Fruit fly (Drosophila melanogaster) whole organism, prepupa: Measurements from ENCODE around the gene CG17906.

Experiments
- Blimp-1 ChIP-seq: fragments of 200-800 bp; sonication (Bioruptor generic); optimal IDR thresholded peaks from 3 replicates; lab custom pipeline; 2017; ENCODE audit warnings: missing biosample characterization, missing genetic modification characterization, mild to moderate bottlenecking, moderate library complexity, missing genetic modification reagents
- CG11762 ChIP-seq: fragments of 200-800 bp; sonication (Bioruptor generic); optimal IDR thresholded peaks from 3 replicates; lab custom pipeline; 2016; ENCODE audit warnings: missing biosample characterization, missing genetic modification characterization; ENCODE audit not compliant: insufficient read depth
- CG11902 ChIP-seq: fragments of 200-800 bp; sonication (Bioruptor generic); optimal IDR thresholded peaks from 3 replicates; lab custom pipeline; 2016; ENCODE audit warnings: missing biosample characterization, missing genetic modification characterization
- CG1621 ChIP-seq: fragments of 200-800 bp; sonication (Bioruptor generic); optimal IDR thresholded peaks from 3 replicates; lab custom pipeline; 2018; ENCODE audit warnings: missing biosample characterization, mild to moderate bottlenecking, missing genetic modification characterization
- CG3919 ChIP-seq: fragments of 200-800 bp; sonication (Bioruptor generic); optimal IDR thresholded peaks from 3 replicates; lab custom pipeline; 2016; ENCODE audit warnings: missing biosample characterization, missing genetic modification characterization
- CG7368 ChIP-seq: fragments of 200-800 bp; sonication (Bioruptor generic); optimal IDR thresholded peaks from 3 replicates; lab custom pipeline; 2016; ENCODE audit warnings: missing biosample characterization, missing genetic modification characterization
- CG8119 ChIP-seq: fragments of 200-800 bp; sonication (Bioruptor generic); IDR thresholded peaks from 3 replicates; pipeline ENCODE4 v1.3.6; 2022; ENCODE audit warnings: missing biosample characterization, missing genetic modification characterization
- Hr39 ChIP-seq: fragments of 200-800 bp; sonication (Bioruptor generic); optimal IDR thresholded peaks from 2 replicates; lab custom pipeline; 2016; ENCODE audit warnings: missing biosample characterization, missing genetic modification characterization
- OdsH ChIP-seq: fragments of 200-800 bp; sonication (Bioruptor generic); optimal IDR thresholded peaks from 3 replicates; lab custom pipeline; 2016; ENCODE audit warnings: missing biosample characterization, missing genetic modification characterization
- Sox14 ChIP-seq: fragments of 200-800 bp; sonication (Bioruptor generic); optimal IDR thresholded peaks from 3 replicates; lab custom pipeline; 2016; ENCODE audit warnings: missing biosample characterization, missing genetic modification characterization
- dac ChIP-seq: fragments of 200-800 bp; sonication (Bioruptor generic); optimal IDR thresholded peaks from 2 replicates; lab custom pipeline; 2017; ENCODE audit warnings: missing biosample characterization, mild to moderate bottlenecking, missing genetic modification characterization
- net ChIP-seq: fragments of 200-800 bp; sonication (Bioruptor generic); optimal IDR thresholded peaks from 3 replicates; lab custom pipeline; 2016; ENCODE audit warnings: missing biosample characterization, missing genetic modification characterization

dm6 chr2L:8998237-8998636 is 4.0 kb downstream of the CG17906 start, which contains the start of gene Try29F:
- TF ChIP-seq OdsH (GFP tag; lab: Kevin White, UChicago) (no peak), Blimp-1 (GFP tag; lab: Kevin White, UChicago) (no peak), CG3919 (GFP tag; lab: Kevin White, UChicago) (no peak), dac (GFP tag; lab: Kevin White, UChicago) (no peak), Hr39 (GFP tag; lab: Kevin White, UChicago) (no peak), net (GFP tag; lab: Kevin White, UChicago) (no peak), CG8119 (GFP tag; lab: Robert Waterston, UW) (no peak), CG1621 (tag; lab: Kevin White, UChicago) (no peak), CG11902 (GFP tag; lab: Kevin White, UChicago) (no peak), Sox14 (GFP tag; lab: Kevin White, UChicago) (no peak), CG7368 (GFP tag; lab: Kevin White, UChicago) (no peak), CG11762 (GFP tag; lab: Kevin White, UChicago) (no peak)
